Worm (Caenorhabditis elegans): ENCODE measurements around the gene K10H10.10.

The K10H10.10 gene

DNA sequence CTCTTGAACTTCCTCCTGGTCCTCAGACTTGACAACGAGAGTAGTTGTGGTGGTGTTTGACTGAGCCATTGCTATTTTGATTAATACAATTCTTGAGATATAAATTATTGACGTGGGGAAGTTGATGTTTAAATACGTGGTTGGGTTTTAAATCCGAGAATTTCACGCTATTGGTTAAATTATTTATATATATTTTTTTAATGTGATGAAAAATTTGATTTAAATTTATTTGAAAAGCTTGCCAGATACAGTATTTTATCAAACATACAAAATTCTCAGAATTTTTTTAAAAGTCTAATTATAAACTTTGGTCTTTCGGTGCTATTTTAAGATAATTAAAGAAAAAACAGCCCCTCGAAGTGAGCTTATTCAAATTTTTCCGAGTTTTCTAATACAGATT lies at the start of gene K10H10.10, which contains the start of gene K10H10.7:
TSS of gene K10H10.10 (plus strand) at position 204 of the 400 bp plus-strand sequence.
TSS of gene K10H10.7 (minus strand) at position 101 of the 400 bp plus-strand sequence.
- TF ChIP-seq alr-1 (tag; optimal IDR thresholded peaks at IDR 0.05; ENCODE audit: borderline replicate concordance) (no peak), lin-35 (GFP tag; optimal IDR thresholded peaks at IDR 0.05) (no peak), unc-86 (tag; optimal IDR thresholded peaks at IDR 0.05) (no peak), lin-14 (GFP tag; optimal IDR thresholded peaks at IDR 0.05) (no peak), fkh-8 (tag; optimal IDR thresholded peaks at IDR 0.05) (no peak), dsc-1 (tag; optimal IDR thresholded peaks at IDR 0.05) (no peak), mab-9 (GFP tag; IDR thresholded peaks at IDR 0.05) (no peak), egl-27 (tag; optimal IDR thresholded peaks at IDR 0.05) (no peak), skn-1 (tag; optimal IDR thresholded peaks at IDR 0.05) (no peak), ces-1 (GFP tag; optimal IDR thresholded peaks at IDR 0.05) (no peak), C04F5.9 (tag; optimal IDR thresholded peaks at IDR 0.05) (no peak), rnt-1 (tag; optimal IDR thresholded peaks at IDR 0.05) (no peak), pag-3 (tag; optimal IDR thresholded peaks at IDR 0.05; ENCODE audit: borderline replicate concordance, insufficient read depth) (no peak), ztf-4 (tag; optimal IDR thresholded peaks at IDR 0.05) (no peak), nhr-77 (tag; optimal IDR thresholded peaks at IDR 0.05) (no peak), egl-13 (tag; optimal IDR thresholded peaks at IDR 0.05) (no peak), hlh-17 (GFP tag; optimal IDR thresholded peaks at IDR 0.05; ENCODE audit: borderline replicate concordance) (no peak), fos-1 (tag; optimal IDR thresholded peaks at IDR 0.05) (no peak), snpc-4 (tag; optimal IDR thresholded peaks at IDR 0.05) (no peak)

DNA sequence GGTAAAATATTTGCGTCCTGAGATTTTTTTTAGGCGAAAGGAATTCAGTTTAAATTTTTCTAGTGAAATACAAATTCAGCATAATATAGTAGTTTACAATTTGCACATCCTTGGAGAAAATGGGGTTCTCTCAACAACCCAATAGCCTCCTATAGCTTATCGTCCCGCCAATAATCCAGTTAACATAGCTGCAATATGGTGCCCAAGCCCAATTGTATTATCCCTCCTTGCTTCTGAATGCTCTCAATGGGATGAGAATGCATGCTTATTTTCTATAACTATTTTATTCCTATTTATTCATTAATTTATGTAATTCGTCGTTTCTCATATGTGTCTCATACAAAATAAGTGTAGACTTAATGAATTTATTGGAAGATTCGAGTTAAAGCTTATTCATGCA lies 37.5 kb upstream of the K10H10.10 start:
- TF ChIP-seq hlh-4 (tag; optimal IDR thresholded peaks at IDR 0.05), result no peak

ce11 chrII:14474700-14475099 lies 32.9 kb upstream of the K10H10.10 start:
- TF ChIP-seq lin-39 (tag; optimal IDR thresholded peaks at IDR 0.05), result no peak
- TF ChIP-seq nhr-76 (tag; optimal IDR thresholded peaks at IDR 0.05), result no peak
- no peak for TF ChIP-seq alr-1 (tag; optimal IDR thresholded peaks at IDR 0.05; ENCODE audit: borderline replicate concordance)
- TF ChIP-seq unc-30 (tag; optimal IDR thresholded peaks at IDR 0.05), result no peak
- TF ChIP-seq nhr-19 (GFP tag; conservative IDR thresholded peaks at IDR 0.05), result peak; percentile 33; the same call in 1 of the 2 replicates
- TF ChIP-seq nhr-90 (tag; optimal IDR thresholded peaks at IDR 0.05; ENCODE audit: poor library complexity), result peak; percentile 52
- TF ChIP-seq C16A3.4 (tag; optimal IDR thresholded peaks at IDR 0.05), result peak; percentile 48
- peak; percentile 42 for TF ChIP-seq nhr-47 (tag; optimal IDR thresholded peaks at IDR 0.05)
- TF ChIP-seq ztf-11 (tag; optimal IDR thresholded peaks at IDR 0.05), result no peak
- TF ChIP-seq efl-1 (optimal IDR thresholded peaks at IDR 0.05), result peak; percentile 31 to 45
- peak; percentile 4 to 94 for TF ChIP-seq efl-1 (GFP tag; optimal IDR thresholded peaks at IDR 0.05 in 1 of 2)
- no peak for TF ChIP-seq tbx-2 (tag; optimal IDR thresholded peaks at IDR 0.05)
- TF ChIP-seq nhr-77 (tag; optimal IDR thresholded peaks at IDR 0.05), result peak; percentile 80
- no peak for TF ChIP-seq aha-1 (tag; optimal IDR thresholded peaks at IDR 0.05)
- no peak for TF ChIP-seq elt-3 (tag; optimal IDR thresholded peaks at IDR 0.05)
- peak; percentile 23 to 64 for TF ChIP-seq lin-35 (GFP tag; optimal IDR thresholded peaks at IDR 0.05)
- TF ChIP-seq nhr-20 (tag; optimal IDR thresholded peaks at IDR 0.05), result peak; percentile 43
- TF ChIP-seq mdl-1 (tag; optimal IDR thresholded peaks at IDR 0.05), result peak in 1 of 2 experiments; percentile 14
- TF ChIP-seq rnt-1 (tag; optimal IDR thresholded peaks at IDR 0.05), result peak; percentile 40
- peak; percentile 13 for TF ChIP-seq swsn-7 (tag; optimal IDR thresholded peaks at IDR 0.05)
- no peak for TF ChIP-seq nhr-71 (tag; optimal IDR thresholded peaks at IDR 0.05)
- no peak for TF ChIP-seq unc-62 (GFP tag; optimal IDR thresholded peaks at IDR 0.05)
- TF ChIP-seq snu-23 (GFP tag; optimal IDR thresholded peaks at IDR 0.05), result peak; percentile 53
- TF ChIP-seq unc-98 (GFP tag; IDR thresholded peaks at IDR 0.05), result no peak
- peak in 1 of 2 experiments; percentile 65 for TF ChIP-seq lsy-2 (tag; optimal IDR thresholded peaks at IDR 0.05)
- TF ChIP-seq lin-14 (GFP tag; optimal IDR thresholded peaks at IDR 0.05), result no peak
- no peak for TF ChIP-seq dsc-1 (tag; optimal IDR thresholded peaks at IDR 0.05)
- no peak for TF ChIP-seq xbp-1 (tag; optimal IDR thresholded peaks at IDR 0.05)
- TF ChIP-seq C04F5.9 (tag; optimal IDR thresholded peaks at IDR 0.05), result no peak
- peak; percentile 42 for TF ChIP-seq nhr-85 (tag)
- no peak for TF ChIP-seq vab-15 (tag; optimal IDR thresholded peaks at IDR 0.05)
- TF ChIP-seq blmp-1 (tag; optimal IDR thresholded peaks at IDR 0.05), result peak; percentile 6
- TF ChIP-seq dpl-1 (GFP tag; optimal IDR thresholded peaks at IDR 0.05), result peak; percentile 3 to 24 (median 4)
- peak; percentile 30 for TF ChIP-seq mep-1 (tag; optimal IDR thresholded peaks at IDR 0.05)

Measured in whole organism, L1 larva.